Worm (Caenorhabditis elegans) whole organism, L4/young adult: Measurements from ENCODE around the gene vit-3.

Experiments used
- dao-5 ChIP-seq: sonication (generic microtip); optimal IDR thresholded peaks from 2 replicates; lab custom pipeline; 2016; ENCODE audit warnings: missing genotype, missing genetic modification characterization, moderate library complexity, missing compliant biosample characterization
- him-1 ChIP-seq: sonication (generic microtip); optimal IDR thresholded peaks from 2 replicates; lab custom pipeline; 2016; ENCODE audit warnings: missing genotype, missing genetic modification reagents, missing genetic modification characterization, missing compliant biosample characterization

ce11 chrX:3534218-3534617 is 38.1 kb downstream of the vit-3 start:
- TF ChIP-seq him-1 (no peak), dao-5 (tag; lab: Kevin White, UChicago) (no peak)
